Fruit fly (Drosophila melanogaster) whole organism: ENCODE results near the gene pigs.

Experiments
- CG8478 ChIP-seq: fragments of >200 bp; optimal IDR thresholded peaks from 2 replicates; lab custom pipeline; 2018; ENCODE audit warnings: inconsistent platforms
- Dll ChIP-seq: fragments of >200 bp; optimal IDR thresholded peaks from 2 replicates; lab custom pipeline; 2017
- EcR ChIP-seq, 2 experiments: fragments of >200 bp; optimal IDR thresholded peaks; 2 replicates each; lab custom pipeline; 2017; ENCODE audit warnings: missing biosample characterization in 2 of 2, missing genetic modification characterization in 2 of 2, missing genetic modification reagents in 2 of 2
- pan ChIP-seq: fragments of >200 bp; optimal IDR thresholded peaks from 2 replicates; lab custom pipeline; 2017
- psq ChIP-seq: fragments of >200 bp; optimal IDR thresholded peaks from 2 replicates; lab custom pipeline; 2017
- usp ChIP-seq: fragments of >200 bp; optimal IDR thresholded peaks from 2 replicates; lab custom pipeline; 2017; ENCODE audit warnings: missing biosample characterization, missing genetic modification characterization, mixed read lengths

pigs gene

DNA sequence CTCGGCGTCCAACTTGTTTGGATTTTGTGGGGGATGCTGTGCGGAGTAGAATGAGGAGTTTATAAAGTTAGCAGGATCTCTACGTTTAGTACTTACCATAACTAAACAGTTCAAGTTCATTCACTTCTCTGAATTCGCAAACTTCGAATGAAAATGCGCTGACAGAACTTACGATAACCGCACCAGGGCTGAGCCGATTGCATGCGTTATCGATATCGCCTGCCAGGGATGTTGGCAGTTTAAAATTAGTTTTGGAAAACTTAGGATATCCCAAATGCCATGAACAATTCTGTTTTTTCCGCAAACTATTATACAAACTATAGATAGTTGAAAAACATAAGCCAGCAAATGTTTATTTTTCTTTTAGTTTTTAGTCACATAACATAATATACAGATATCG is 87.4 kb downstream of the pigs start, which contains the start of gene CG44303:
CG44303 (minus strand) TSS at position 154 of the 400 bp plus-strand sequence.
- no peak for TF ChIP-seq pan (lab: Kevin White, UChicago)
- no peak for TF ChIP-seq Dll (lab: Kevin White, UChicago)

- TF ChIP-seq CG8478 (lab: Kevin White, UChicago) (no peak), psq (lab: Kevin White, UChicago) (no peak), usp (GFP tag; lab: Kevin White, UChicago) (no peak), Dll (lab: Kevin White, UChicago) (no peak), EcR (GFP tag; optimal IDR thresholded peaks at IDR 0.05; lab: Kevin White, UChicago) (no peak), pan (lab: Kevin White, UChicago) (no peak)
Measured at dm6 chrX:6688620-6689400, 88.9 kb downstream of the pigs start, which contains the start of gene CG3184. CG3184 (minus strand) TSS chrX:6688774.

- no peak for TF ChIP-seq psq (lab: Kevin White, UChicago)
- no peak for TF ChIP-seq EcR (GFP tag; optimal IDR thresholded peaks at IDR 0.05; lab: Kevin White, UChicago)
- no peak for TF ChIP-seq pan (lab: Kevin White, UChicago)
- TF ChIP-seq CG8478 (lab: Kevin White, UChicago) = peak; percentile 41
- TF ChIP-seq usp (GFP tag; lab: Kevin White, UChicago) = no peak
- peak; percentile 75 for TF ChIP-seq Dll (lab: Kevin White, UChicago)
Measured at dm6 chrX:6694105-6694788, 94.4 kb downstream of the pigs start.

DNA sequence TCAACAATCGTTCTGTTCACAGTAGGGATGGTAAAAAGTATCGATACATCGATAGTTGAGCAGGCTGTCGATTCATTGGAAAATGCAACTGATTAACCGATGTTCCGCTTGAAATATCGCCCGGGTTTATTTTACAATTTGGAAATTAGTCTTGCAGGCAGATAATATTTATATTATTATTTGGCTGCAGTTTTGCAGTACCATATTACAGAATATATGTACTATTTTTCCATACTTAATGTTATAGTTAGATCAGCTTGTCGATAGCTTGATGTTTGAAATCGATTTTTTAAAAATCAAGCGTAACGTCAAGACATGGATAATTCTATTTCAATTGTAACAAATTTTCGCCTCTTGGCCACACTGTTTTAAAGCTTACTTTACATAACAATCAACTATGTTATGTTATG is 95.1 kb downstream of the pigs start, which contains the start of gene CG14442:
CG14442 (minus strand) TSS at position 29 of the 410 bp plus-strand sequence.
- TF ChIP-seq usp (GFP tag; lab: Kevin White, UChicago) = no peak

DNA sequence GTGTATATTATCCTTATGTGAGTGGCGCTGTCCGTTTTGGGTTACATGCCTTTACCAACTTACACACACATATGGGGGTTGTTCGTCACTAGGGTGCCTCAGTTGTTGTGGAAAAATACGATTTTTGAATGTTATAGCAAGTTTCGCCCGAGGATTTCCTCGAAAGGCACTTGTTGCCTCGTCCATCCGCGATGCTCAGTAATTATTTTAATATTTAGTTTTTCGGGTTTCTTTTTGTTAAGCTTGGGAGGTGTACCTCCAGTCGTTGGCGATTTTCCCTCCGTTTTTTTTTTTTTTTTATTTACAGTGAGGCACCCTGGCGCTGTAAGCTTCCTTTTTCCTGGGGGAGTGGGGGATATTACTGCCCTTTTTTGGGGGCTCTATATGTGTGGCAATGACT is 96.6 kb downstream of the pigs start:
- TF ChIP-seq psq (lab: Kevin White, UChicago) (no peak), Dll (lab: Kevin White, UChicago) (no peak), usp (GFP tag; lab: Kevin White, UChicago) (no peak), CG8478 (lab: Kevin White, UChicago) (no peak), EcR (GFP tag; optimal IDR thresholded peaks at IDR 0.05; lab: Kevin White, UChicago) (no peak), pan (lab: Kevin White, UChicago) (no peak)

dm6 chrX:6698248-6698812 is 98.5 kb downstream of the pigs start, which contains the start of gene CG14440:
CG14440 (minus strand) TSS chrX:6698567.
- TF ChIP-seq usp (GFP tag; lab: Kevin White, UChicago) = no peak

- no peak for TF ChIP-seq usp (GFP tag; lab: Kevin White, UChicago)
- TF ChIP-seq Dll (lab: Kevin White, UChicago) = no peak
- TF ChIP-seq CG8478 (lab: Kevin White, UChicago) = no peak
- no peak for TF ChIP-seq EcR (GFP tag; optimal IDR thresholded peaks at IDR 0.05; lab: Kevin White, UChicago)
- no peak for TF ChIP-seq pan (lab: Kevin White, UChicago)
- no peak for TF ChIP-seq psq (lab: Kevin White, UChicago)
Measured at dm6 chrX:6699255-6699885, 99.5 kb downstream of the pigs start, which contains the start of gene CG14441. CG14441 (plus strand) TSS chrX:6699508.

- TF ChIP-seq psq (lab: Kevin White, UChicago) (no peak), pan (lab: Kevin White, UChicago) (no peak), CG8478 (lab: Kevin White, UChicago) (no peak), usp (GFP tag; lab: Kevin White, UChicago) (no peak), EcR (GFP tag; optimal IDR thresholded peaks at IDR 0.05; lab: Kevin White, UChicago) (no peak), Dll (lab: Kevin White, UChicago) (no peak)
Measured at dm6 chrX:6700263-6700989, 100.6 kb downstream of the pigs start.

DNA sequence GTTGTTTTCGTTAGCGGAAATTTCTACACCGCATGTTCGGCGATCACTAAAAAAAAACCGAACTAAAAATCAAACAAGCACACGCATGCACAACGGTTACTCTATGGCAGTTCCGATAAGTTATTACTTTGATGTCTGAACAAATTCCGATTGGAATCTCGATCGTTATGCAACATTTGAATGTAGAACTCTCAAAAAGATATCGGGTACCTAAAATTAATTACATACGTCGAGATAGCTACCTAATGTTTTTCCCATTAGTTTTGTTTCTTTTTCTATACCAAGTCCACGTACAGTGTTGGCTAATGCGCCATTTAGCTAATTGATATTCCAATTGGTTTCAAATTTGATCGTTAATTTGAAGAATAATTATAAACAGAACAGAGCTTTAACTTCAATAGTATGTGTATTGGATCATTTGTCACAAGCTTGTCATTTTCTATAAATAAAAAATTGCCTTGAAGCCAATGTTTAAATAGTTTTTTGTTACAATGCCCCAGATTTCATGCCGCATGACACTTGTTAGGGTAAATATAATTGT is 101.2 kb downstream of the pigs start:
- TF ChIP-seq CG8478 (lab: Kevin White, UChicago) (no peak), EcR (GFP tag; optimal IDR thresholded peaks at IDR 0.05; lab: Kevin White, UChicago) (no peak), pan (lab: Kevin White, UChicago) (no peak), Dll (lab: Kevin White, UChicago) (no peak), usp (GFP tag; lab: Kevin White, UChicago) (no peak), psq (lab: Kevin White, UChicago) (no peak)

dm6 chrX:6702028-6702433 is 102.2 kb downstream of the pigs start:
- no peak for TF ChIP-seq usp (GFP tag; lab: Kevin White, UChicago)
- no peak for TF ChIP-seq CG8478 (lab: Kevin White, UChicago)
- TF ChIP-seq psq (lab: Kevin White, UChicago) = no peak
- TF ChIP-seq Dll (lab: Kevin White, UChicago) = no peak
- no peak for TF ChIP-seq EcR (GFP tag; optimal IDR thresholded peaks at IDR 0.05; lab: Kevin White, UChicago)
- TF ChIP-seq pan (lab: Kevin White, UChicago) = no peak
